Fruit fly (Drosophila melanogaster): Measurements from ENCODE around the gene CG34008.

Gene CG34008

DNA sequence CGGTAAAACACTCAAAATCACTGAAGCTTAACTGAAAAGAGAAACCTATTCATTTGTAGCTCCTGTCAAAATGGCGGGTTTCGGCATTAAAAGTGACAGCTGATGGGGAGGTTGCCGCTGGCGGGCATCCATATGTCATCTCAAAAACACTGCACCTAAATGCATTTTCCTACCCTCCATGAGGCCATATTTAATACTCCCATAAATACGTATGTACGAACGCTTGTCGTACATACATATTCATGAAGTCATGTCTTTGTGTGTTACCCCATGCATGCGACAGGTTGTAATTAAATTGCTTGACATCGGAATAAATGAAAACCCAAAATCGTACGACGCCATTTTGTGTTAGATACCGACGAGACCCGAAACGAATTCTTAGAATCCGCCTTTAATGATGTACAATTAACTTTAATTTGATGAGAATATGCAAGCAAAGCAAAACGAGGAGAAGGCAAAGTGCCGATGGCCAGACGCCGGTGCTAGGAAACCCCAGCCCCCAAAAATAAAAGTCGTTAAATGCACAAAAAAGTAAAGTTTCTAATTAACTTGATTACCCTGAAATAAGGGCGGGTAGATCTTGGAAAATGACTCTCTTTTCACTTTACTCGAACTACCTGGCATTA lies 15.1 kb upstream of the CG34008 start:
- TF ChIP-seq Clk (GFP tag; optimal IDR thresholded peaks at IDR 0.05) (no peak), tj (GFP tag; optimal IDR thresholded peaks at IDR 0.05) (peak; percentile 10), CG14711 (tag; optimal IDR thresholded peaks at IDR 0.05) (no peak), CG11617 (GFP tag; optimal IDR thresholded peaks at IDR 0.05) (no peak)

DNA sequence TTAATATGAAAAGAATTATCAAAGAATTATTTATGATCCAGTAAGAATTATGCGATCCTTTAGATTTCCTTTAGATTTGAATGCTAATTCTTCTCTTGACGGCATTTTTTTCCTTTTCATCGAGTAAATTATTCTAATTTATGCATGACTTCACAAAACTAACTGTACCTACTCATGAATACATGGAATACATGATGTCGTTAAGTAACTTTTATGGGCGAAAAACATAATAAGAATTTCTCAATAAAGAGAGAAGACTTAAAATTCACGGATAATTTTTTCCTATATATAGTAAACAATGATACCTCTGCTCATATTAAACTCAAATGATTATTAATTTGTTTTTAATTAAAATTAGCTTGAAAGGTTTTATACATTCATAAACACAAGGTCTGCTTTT lies 14.6 kb upstream of the CG34008 start:
- TF ChIP-seq Hr96 (GFP tag; optimal IDR thresholded peaks at IDR 0.05) (no peak), CG7101 (tag; optimal IDR thresholded peaks at IDR 0.05) (no peak)

DNA sequence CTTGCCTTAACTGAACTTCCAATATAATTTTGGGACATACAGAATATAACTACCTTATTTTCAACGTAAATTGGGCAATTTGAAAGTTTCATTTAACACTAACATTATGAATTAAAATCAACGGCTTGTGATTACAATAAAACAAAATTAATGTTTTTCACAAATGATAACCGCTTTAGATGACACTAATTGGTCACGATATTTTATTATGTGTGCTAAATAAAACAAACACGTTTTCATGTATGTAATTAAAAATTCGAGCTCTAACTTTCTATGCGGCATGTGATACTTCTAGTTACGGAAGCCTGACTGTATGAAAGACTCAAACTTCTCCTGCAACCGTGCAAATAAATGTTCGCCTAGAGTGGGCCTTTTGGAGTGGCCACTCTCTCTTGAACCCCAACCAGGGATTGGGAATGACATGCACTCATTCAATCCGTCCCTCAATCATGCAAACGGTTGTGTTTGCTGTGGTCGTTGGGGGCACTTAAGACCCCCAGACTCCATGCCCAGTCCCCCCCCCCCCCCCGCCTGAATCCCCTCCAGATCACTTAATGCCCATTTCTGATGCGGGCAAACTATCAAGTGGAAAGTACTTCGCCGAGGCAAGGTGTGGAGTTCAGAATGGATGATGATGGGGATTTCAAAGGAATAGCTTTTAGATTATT lies 14.0 kb upstream of the CG34008 start:
- TF ChIP-seq CG7101 (tag; optimal IDR thresholded peaks at IDR 0.05) (no peak), CG7045 (GFP tag; optimal IDR thresholded peaks at IDR 0.05) (no peak), cnc (optimal IDR thresholded peaks at IDR 0.05) (no peak), kay (GFP tag; ENCODE audit: borderline replicate concordance) (no peak), CG14711 (tag; optimal IDR thresholded peaks at IDR 0.05) (no peak), Crg-1 (GFP tag; optimal IDR thresholded peaks at IDR 0.05) (no peak), Mnt (GFP tag; optimal IDR thresholded peaks at IDR 0.05) (no peak), Hr96 (GFP tag; optimal IDR thresholded peaks at IDR 0.05) (no peak), tj (GFP tag; optimal IDR thresholded peaks at IDR 0.05) (no peak), pad (GFP tag; optimal IDR thresholded peaks at IDR 0.05) (no peak), bab1 (GFP tag; optimal IDR thresholded peaks at IDR 0.05) (no peak), CG1620 (GFP tag; optimal IDR thresholded peaks at IDR 0.05) (no peak), Clk (GFP tag; optimal IDR thresholded peaks at IDR 0.05) (no peak), cic (GFP tag; optimal IDR thresholded peaks at IDR 0.05) (no peak), toe (GFP tag; optimal IDR thresholded peaks at IDR 0.05) (no peak), CG11617 (GFP tag; optimal IDR thresholded peaks at IDR 0.05) (no peak), CG5204 (GFP tag; optimal IDR thresholded peaks at IDR 0.05) (no peak), ovo (GFP tag; optimal IDR thresholded peaks at IDR 0.05) (no peak)

DNA sequence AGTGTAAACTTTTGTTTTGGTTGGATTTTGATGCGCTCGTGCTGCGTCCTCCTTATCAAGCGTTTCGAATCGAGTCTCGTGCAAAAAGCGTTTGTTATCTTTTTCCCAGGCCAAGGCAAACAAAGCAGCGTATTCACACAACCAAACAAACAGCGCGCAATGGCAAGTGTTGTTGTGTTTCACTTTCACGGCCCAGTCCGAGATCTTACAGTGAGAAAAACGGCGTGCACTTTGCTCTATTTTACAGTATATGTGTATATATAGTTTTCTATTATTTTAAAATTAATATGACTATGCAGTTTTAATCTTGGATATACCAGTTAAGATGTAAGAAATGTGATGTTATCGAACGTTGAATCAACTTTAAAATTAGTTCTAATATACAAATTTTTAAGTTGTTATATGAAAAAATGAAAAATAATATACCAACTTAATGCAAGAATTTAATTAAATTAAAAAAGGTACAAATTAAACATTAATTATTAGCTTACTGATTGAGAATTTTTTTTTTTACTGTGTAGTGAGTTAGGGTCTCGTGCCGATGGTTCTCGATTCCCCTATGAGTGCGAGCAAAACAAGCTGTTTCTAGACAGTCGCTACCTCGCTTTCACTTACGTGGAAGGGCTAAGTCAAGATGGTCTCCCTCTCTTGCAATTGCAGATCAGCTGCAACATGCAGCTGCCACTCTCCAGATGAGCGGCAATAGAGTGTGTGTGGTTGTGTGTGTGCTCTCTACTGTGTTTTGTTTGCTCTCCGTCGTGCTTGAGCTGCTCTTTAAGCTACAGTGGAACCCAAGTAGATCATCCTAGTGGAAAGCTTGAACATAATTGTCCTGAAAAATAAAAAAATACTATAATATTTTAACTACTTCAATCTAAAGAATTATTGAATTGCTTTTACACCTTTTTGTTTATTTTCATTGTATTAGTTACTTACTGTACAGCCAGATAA lies 13.1 kb upstream of the CG34008 start:
- TF ChIP-seq CG33017 (tag; optimal IDR thresholded peaks at IDR 0.05) (peak; percentile 84), Mnt (GFP tag; optimal IDR thresholded peaks at IDR 0.05) (no peak), Crg-1 (GFP tag; optimal IDR thresholded peaks at IDR 0.05) (no peak), Hr96 (GFP tag; optimal IDR thresholded peaks at IDR 0.05) (no peak), CG5204 (GFP tag; optimal IDR thresholded peaks at IDR 0.05) (no peak), CG7101 (tag; optimal IDR thresholded peaks at IDR 0.05) (peak; percentile 84), kay (GFP tag; ENCODE audit: borderline replicate concordance) (no peak), toe (GFP tag; optimal IDR thresholded peaks at IDR 0.05) (no peak), CG14711 (tag; optimal IDR thresholded peaks at IDR 0.05) (peak; percentile 86), tj (GFP tag; optimal IDR thresholded peaks at IDR 0.05) (peak; percentile 51), CG11617 (GFP tag; optimal IDR thresholded peaks at IDR 0.05) (peak; percentile 79), ovo (GFP tag; optimal IDR thresholded peaks at IDR 0.05) (no peak), CG12768 (GFP tag; optimal IDR thresholded peaks at IDR 0.05) (peak; percentile 72), Clk (GFP tag; optimal IDR thresholded peaks at IDR 0.05) (peak; percentile 15), pad (GFP tag; optimal IDR thresholded peaks at IDR 0.05) (peak; percentile 66), CG7045 (GFP tag; optimal IDR thresholded peaks at IDR 0.05) (peak; percentile 74), bab1 (GFP tag; optimal IDR thresholded peaks at IDR 0.05) (peak; percentile 87)

DNA sequence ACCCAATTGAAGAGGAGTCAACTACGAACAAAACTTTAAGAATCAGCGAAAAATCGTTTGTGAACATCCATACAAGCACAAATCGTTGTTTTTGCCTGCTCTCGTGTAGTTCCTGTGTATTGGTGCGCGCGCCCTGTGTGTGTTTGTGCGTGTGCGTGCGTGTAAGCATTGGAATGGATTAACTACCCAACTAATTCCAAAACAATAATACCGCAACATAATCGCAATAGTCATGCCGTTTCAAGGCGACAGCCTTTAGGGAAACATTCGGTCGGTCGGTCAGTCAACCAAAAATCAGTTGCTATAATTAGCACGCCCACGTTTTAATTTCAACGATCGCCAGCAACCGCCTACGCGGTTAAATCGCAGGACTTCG lies 12.1 kb upstream of the CG34008 start:
- TF ChIP-seq CG7101 (tag; optimal IDR thresholded peaks at IDR 0.05) (no peak), cnc (optimal IDR thresholded peaks at IDR 0.05) (no peak), Hr96 (GFP tag; optimal IDR thresholded peaks at IDR 0.05) (no peak), CG14711 (tag; optimal IDR thresholded peaks at IDR 0.05) (no peak), CG1620 (GFP tag; optimal IDR thresholded peaks at IDR 0.05) (no peak), cic (GFP tag; optimal IDR thresholded peaks at IDR 0.05) (no peak), CG7045 (GFP tag; optimal IDR thresholded peaks at IDR 0.05) (no peak), Crg-1 (GFP tag; optimal IDR thresholded peaks at IDR 0.05) (no peak)

DNA sequence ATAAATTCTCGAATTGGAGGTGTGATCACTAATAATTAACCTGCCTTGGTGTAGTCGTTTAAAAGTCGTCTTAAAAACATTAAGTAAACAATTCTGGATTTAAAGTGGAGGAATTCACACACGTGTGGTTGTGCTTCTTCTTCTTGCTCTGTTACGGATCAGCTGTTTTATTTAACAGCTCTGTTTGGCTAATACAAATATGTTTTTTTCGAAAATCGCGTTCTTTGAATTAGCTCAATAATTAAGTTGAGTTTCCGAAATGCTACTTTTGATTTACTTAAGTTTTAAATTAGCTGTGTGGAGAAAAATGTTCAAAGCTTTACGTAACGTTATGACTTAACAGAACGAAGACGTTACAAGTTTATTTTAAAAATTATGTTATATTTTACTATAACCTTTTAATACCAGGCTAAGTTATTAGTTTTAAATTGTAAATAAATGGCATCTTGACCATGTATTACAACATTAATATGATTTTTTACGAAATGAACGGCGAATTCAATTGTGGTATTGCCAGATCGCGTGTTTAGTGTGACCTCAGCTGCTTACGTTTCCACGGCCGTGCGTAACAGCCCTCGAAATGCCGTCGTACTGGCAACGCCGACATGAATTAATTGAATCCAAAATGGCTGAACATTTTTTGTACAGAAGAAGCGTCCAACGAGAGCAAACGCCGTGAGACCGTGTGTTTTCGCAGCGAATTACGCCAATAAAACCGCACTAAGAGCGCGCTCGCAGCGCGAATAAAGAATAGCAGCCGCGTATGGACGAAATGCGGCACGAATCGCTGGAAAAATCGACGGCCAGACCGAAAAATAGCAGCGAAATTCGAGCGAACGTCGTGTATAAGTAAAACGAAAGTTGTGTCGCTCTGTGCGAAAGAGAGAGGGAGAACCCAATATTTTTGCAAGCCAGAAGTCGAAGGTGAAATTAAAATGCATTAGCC lies 11.5 kb upstream of the CG34008 start, which contains the start of the genes Pus1 and bon:
Pus1 (minus strand) TSS at position 155 of the 946 bp plus-strand sequence.
bon (plus strand) TSS at position 623 of the 946 bp plus-strand sequence.
- TF ChIP-seq CG7101 (tag; optimal IDR thresholded peaks at IDR 0.05) (peak; percentile 4), CG7045 (GFP tag; optimal IDR thresholded peaks at IDR 0.05) (no peak), CG11617 (GFP tag; optimal IDR thresholded peaks at IDR 0.05) (peak; percentile 38), bab1 (GFP tag; optimal IDR thresholded peaks at IDR 0.05) (peak; percentile 18), CG1620 (GFP tag; optimal IDR thresholded peaks at IDR 0.05) (peak; percentile 41), cic (GFP tag; optimal IDR thresholded peaks at IDR 0.05) (no peak), Mnt (GFP tag; optimal IDR thresholded peaks at IDR 0.05) (peak; percentile 80)

Data from whole organism, adult.